Worm (Caenorhabditis elegans) whole organism, L2 larva: Measurements from ENCODE around the gene lido-17.

ENCODE experiments used
- C34F6.9 ChIP-seq: fragments of 150-350 bp; optimal IDR thresholded peaks from 2 replicates; lab custom pipeline; 2014; ENCODE audit warnings: missing biosample characterization, missing genetic modification characterization
- F13H6.1 ChIP-seq: sonication (generic microtip); optimal IDR thresholded peaks from 2 replicates; lab custom pipeline; 2016; ENCODE audit warnings: missing genetic modification characterization, missing compliant biosample characterization
- R02D3.7 ChIP-seq: fragments of 150-350 bp; optimal IDR thresholded peaks from 2 replicates; lab custom pipeline; 2014; ENCODE audit warnings: missing biosample characterization, missing genetic modification characterization
- Y55F3AM.14 ChIP-seq: fragments of 200-800 bp; sonication (Bioruptor generic); optimal IDR thresholded peaks from 2 replicates; lab custom pipeline; 2018; ENCODE audit warnings: mild to moderate bottlenecking, missing genetic modification characterization, missing compliant biosample characterization
- ZK546.5 ChIP-seq: sonication (generic microtip); optimal IDR thresholded peaks from 2 replicates; lab custom pipeline; 2017; ENCODE audit warnings: missing biosample characterization, missing genetic modification characterization
- alr-1 ChIP-seq: fragments of 150-350 bp; optimal IDR thresholded peaks from 2 replicates; lab custom pipeline; 2014; ENCODE audit warnings: missing biosample characterization, missing genetic modification characterization
- aly-2 ChIP-seq: fragments of 150-350 bp; optimal IDR thresholded peaks from 2 replicates; lab custom pipeline; 2014; ENCODE audit warnings: missing biosample characterization, missing genetic modification characterization
- blmp-1 ChIP-seq: sonication (generic microtip); optimal IDR thresholded peaks from 2 replicates; lab custom pipeline; 2017; ENCODE audit warnings: missing genetic modification characterization, mild to moderate bottlenecking, missing compliant biosample characterization, antibody characterized with exemption, moderate library complexity; ENCODE audit not compliant: insufficient read depth
- ceh-16 ChIP-seq: fragments of 150-350 bp; optimal IDR thresholded peaks from 2 replicates; lab custom pipeline; 2014; ENCODE audit warnings: missing biosample characterization, missing genetic modification characterization
- crh-2 ChIP-seq: sonication (generic microtip); optimal IDR thresholded peaks from 2 replicates; lab custom pipeline; 2017; ENCODE audit warnings: missing biosample characterization, missing genetic modification characterization
- dmd-4 ChIP-seq: sonication (generic microtip); optimal IDR thresholded peaks from 2 replicates; lab custom pipeline; 2017; ENCODE audit warnings: missing biosample characterization, missing genetic modification characterization
- egl-27 ChIP-seq: sonication (generic microtip); optimal IDR thresholded peaks from 3 replicates; lab custom pipeline; 2017; ENCODE audit warnings: missing biosample characterization, missing genetic modification reagents, missing genetic modification characterization
- elt-3 ChIP-seq: sonication (generic microtip); optimal IDR thresholded peaks from 2 replicates; lab custom pipeline; 2017; ENCODE audit warnings: missing biosample characterization, missing genetic modification characterization
- fos-1 ChIP-seq: fragments of 150-350 bp; optimal IDR thresholded peaks from 2 replicates; lab custom pipeline; 2014; ENCODE audit warnings: missing biosample characterization, missing genetic modification characterization
- lin-11 ChIP-seq: fragments of 150-350 bp; sonication (generic microtip); optimal IDR thresholded peaks from 2 replicates; lab custom pipeline; 2014; ENCODE audit warnings: missing biosample characterization, missing genetic modification characterization, inconsistent platforms, mixed read lengths
- lin-13 ChIP-seq: fragments of 150-350 bp; optimal IDR thresholded peaks from 2 replicates; lab custom pipeline; 2014; ENCODE audit warnings: missing biosample characterization, missing genetic modification reagents, missing genetic modification characterization
- lsy-2 ChIP-seq, 2 experiments: fragments of 150-350 bp in 1 of 2; sonication (generic microtip) in 1 of 2; optimal IDR thresholded peaks; 2 replicates each; lab custom pipeline; 2014 to 2017; ENCODE audit warnings: missing biosample characterization in 2 of 2, missing genetic modification characterization in 2 of 2
- mab-5 ChIP-seq: fragments of 150-350 bp; optimal IDR thresholded peaks from 2 replicates; lab custom pipeline; 2014; ENCODE audit warnings: missing biosample characterization, missing genetic modification characterization
- mbf-1 ChIP-seq: sonication (generic microtip); optimal IDR thresholded peaks from 2 replicates; lab custom pipeline; 2017; ENCODE audit warnings: missing biosample characterization, missing genetic modification characterization
- mdl-1 ChIP-seq, 2 experiments: fragments of 150-350 bp in 1 of 2; sonication (generic microtip) in 1 of 2; optimal IDR thresholded peaks; 2 replicates each; lab custom pipeline; 2017; ENCODE audit warnings: missing biosample characterization in 2 of 2, missing genetic modification characterization in 2 of 2
- nhr-10 ChIP-seq: sonication (generic microtip); optimal IDR thresholded peaks from 2 replicates; lab custom pipeline; 2017; ENCODE audit warnings: missing biosample characterization, missing genetic modification characterization
- nhr-11 ChIP-seq: fragments of 150-350 bp; optimal IDR thresholded peaks from 2 replicates; lab custom pipeline; 2014; ENCODE audit warnings: missing biosample characterization, missing genetic modification characterization
- nhr-12 ChIP-seq: fragments of 150-350 bp; optimal IDR thresholded peaks from 2 replicates; lab custom pipeline; 2014; ENCODE audit warnings: missing biosample characterization, missing genetic modification characterization
- nhr-129 ChIP-seq: fragments of 150-350 bp; optimal IDR thresholded peaks from 2 replicates; lab custom pipeline; 2014; ENCODE audit warnings: missing biosample characterization, missing genetic modification characterization
- nhr-21 ChIP-seq: fragments of 150-350 bp; optimal IDR thresholded peaks from 2 replicates; lab custom pipeline; 2014; ENCODE audit warnings: missing biosample characterization, missing genetic modification characterization
- nhr-237 ChIP-seq: fragments of 150-350 bp; optimal IDR thresholded peaks from 2 replicates; lab custom pipeline; 2014; ENCODE audit warnings: missing biosample characterization, missing genetic modification characterization
- nhr-25 ChIP-seq: fragments of 150-350 bp; sonication (generic microtip); optimal IDR thresholded peaks from 3 replicates; lab custom pipeline; 2014; ENCODE audit warnings: missing biosample characterization, missing genetic modification characterization
- nhr-6 ChIP-seq: fragments of 150-350 bp; optimal IDR thresholded peaks from 2 replicates; lab custom pipeline; 2014; ENCODE audit warnings: missing biosample characterization, missing genetic modification characterization
- nhr-77 ChIP-seq: fragments of 150-350 bp; optimal IDR thresholded peaks from 2 replicates; lab custom pipeline; 2014; ENCODE audit warnings: missing biosample characterization, missing genetic modification characterization
- sem-4 ChIP-seq: fragments of 150-350 bp; optimal IDR thresholded peaks from 2 replicates; lab custom pipeline; 2014; ENCODE audit warnings: missing biosample characterization, missing genetic modification reagents, missing genetic modification characterization
- skn-1 ChIP-seq: sonication (generic microtip); optimal IDR thresholded peaks from 2 replicates; lab custom pipeline; 2017; ENCODE audit warnings: missing biosample characterization, missing genetic modification characterization
- sma-3 ChIP-seq: sonication (generic microtip); optimal IDR thresholded peaks from 2 replicates; lab custom pipeline; 2016; ENCODE audit warnings: missing genetic modification reagents, missing genetic modification characterization, missing compliant biosample characterization
- sma-9 ChIP-seq, 2 experiments: fragments of 150-350 bp in 1 of 2; sonication (generic microtip) in 1 of 2; optimal IDR thresholded peaks; 2 replicates each; lab custom pipeline; 2014 to 2016; ENCODE audit warnings: missing genetic modification characterization in 2 of 2, mild to moderate bottlenecking in 1 of 2, missing biosample characterization in 1 of 2, missing compliant biosample characterization in 1 of 2, missing genetic modification reagents in 1 of 2, moderate library complexity in 1 of 2
- snpc-4 ChIP-seq: fragments of 150-350 bp; optimal IDR thresholded peaks from 2 replicates; lab custom pipeline; 2014; ENCODE audit warnings: missing biosample characterization, missing genetic modification characterization
- unc-39 ChIP-seq: fragments of 150-350 bp; optimal IDR thresholded peaks from 2 replicates; lab custom pipeline; 2014; ENCODE audit warnings: missing biosample characterization, missing genetic modification characterization
- unc-55 ChIP-seq: fragments of 150-350 bp; sonication (generic microtip); optimal IDR thresholded peaks from 3 replicates; lab custom pipeline; 2014; ENCODE audit warnings: missing biosample characterization, missing genetic modification reagents, missing genetic modification characterization
- unc-62 ChIP-seq: fragments of 150-350 bp; optimal IDR thresholded peaks from 2 replicates; lab custom pipeline; 2014; ENCODE audit warnings: missing biosample characterization, missing genetic modification reagents, missing genetic modification characterization
- zag-1 ChIP-seq: fragments of 150-350 bp; optimal IDR thresholded peaks from 2 replicates; lab custom pipeline; 2014; ENCODE audit warnings: missing biosample characterization, missing genetic modification characterization
- ztf-11 ChIP-seq: sonication (generic microtip); optimal IDR thresholded peaks from 2 replicates; lab custom pipeline; 2017; ENCODE audit warnings: missing biosample characterization, missing genetic modification characterization
- ztf-4 ChIP-seq: fragments of 150-350 bp; optimal IDR thresholded peaks from 2 replicates; lab custom pipeline; 2014; ENCODE audit warnings: missing biosample characterization, missing genetic modification characterization

Gene lido-17

ce11 chrII:9358230-9358629 lies 34.4 kb downstream of the lido-17 start, which contains the start of gene mel-11:
Gene mel-11, plus strand, starts transcription at chrII:9358530.
- TF ChIP-seq fos-1 (tag; lab: Kevin White, UChicago) (no peak), ZK546.5 (tag; lab: Kevin White, UChicago) (no peak), nhr-25 (tag; lab: Kevin White, UChicago) (no peak), dmd-4 (no peak), C34F6.9 (no peak), sma-9 (GFP tag; optimal IDR thresholded peaks at IDR 0.05; lab: Kevin White, UChicago) (no peak), sma-9 (tag; optimal IDR thresholded peaks at IDR 0.05; lab: Kevin White, UChicago) (no peak), R02D3.7 (tag; lab: Kevin White, UChicago) (no peak), snpc-4 (tag; lab: Kevin White, UChicago) (no peak), nhr-6 (tag; lab: Kevin White, UChicago) (no peak), nhr-10 (tag; lab: Kevin White, UChicago) (no peak), skn-1 (tag; lab: Kevin White, UChicago) (no peak), aly-2 (no peak), nhr-12 (tag; lab: Kevin White, UChicago) (no peak), mdl-1 (tag; optimal IDR thresholded peaks at IDR 0.05; lab: Kevin White, UChicago) (no peak), unc-62 (GFP tag; lab: Kevin White, UChicago) (no peak), sem-4 (tag; lab: Kevin White, UChicago) (no peak)

- TF ChIP-seq sma-9 (GFP tag; optimal IDR thresholded peaks at IDR 0.05; lab: Kevin White, UChicago) (peak; percentile 84), sma-9 (tag; optimal IDR thresholded peaks at IDR 0.05; lab: Kevin White, UChicago) (no peak), sem-4 (tag; lab: Kevin White, UChicago) (peak; percentile 57), mdl-1 (tag; optimal IDR thresholded peaks at IDR 0.05; lab: Kevin White, UChicago) (peak; percentile 44 to 58), sma-3 (GFP tag; lab: Kevin White, UChicago) (peak; percentile 38), fos-1 (tag; lab: Kevin White, UChicago) (peak; percentile 45), nhr-21 (tag; lab: Kevin White, UChicago) (peak; percentile 37), egl-27 (tag; lab: Kevin White, UChicago) (peak; percentile 75), ztf-4 (tag; lab: Kevin White, UChicago) (no peak), zag-1 (tag; lab: Kevin White, UChicago) (peak; percentile 17), alr-1 (tag; lab: Kevin White, UChicago) (no peak), F13H6.1 (tag; lab: Kevin White, UChicago) (peak; percentile 72), C34F6.9 (peak; percentile 52), nhr-12 (tag; lab: Kevin White, UChicago) (no peak), lsy-2 (tag; optimal IDR thresholded peaks at IDR 0.05; lab: Kevin White, UChicago) (peak in 1 of 2 experiments; percentile 60), nhr-11 (tag; lab: Kevin White, UChicago) (no peak), blmp-1 (tag; lab: Kevin White, UChicago) (peak; percentile 58), unc-55 (GFP tag; lab: Kevin White, UChicago) (peak; percentile 51), crh-2 (tag; lab: Kevin White, UChicago) (peak; percentile 28), nhr-129 (peak; percentile 75), nhr-25 (tag; lab: Kevin White, UChicago) (peak; percentile 38), nhr-77 (no peak)
Observed at ce11 chrII:9356723-9357122, 35.9 kb downstream of the lido-17 start.

- TF ChIP-seq unc-62 (GFP tag; lab: Kevin White, UChicago) (no peak), nhr-6 (tag; lab: Kevin White, UChicago) (no peak), egl-27 (tag; lab: Kevin White, UChicago) (no peak), nhr-77 (no peak), alr-1 (tag; lab: Kevin White, UChicago) (no peak), lsy-2 (tag; optimal IDR thresholded peaks at IDR 0.05; lab: Kevin White, UChicago) (peak in 1 of 2 experiments; percentile 47), C34F6.9 (peak; percentile 38), ceh-16 (tag; lab: Kevin White, UChicago) (no peak), R02D3.7 (tag; lab: Kevin White, UChicago) (peak; percentile 40), unc-55 (GFP tag; lab: Kevin White, UChicago) (peak; percentile 57)
Observed at ce11 chrII:9352669-9353068, 40.0 kb downstream of the lido-17 start, which contains the start of the genes sdhb-1 and cup-15. Gene sdhb-1, minus strand, starts transcription at chrII:9352731. Gene cup-15, plus strand, starts transcription at chrII:9353000.

- no peak for TF ChIP-seq nhr-11 (tag; lab: Kevin White, UChicago)
- TF ChIP-seq unc-55 (GFP tag; lab: Kevin White, UChicago) = no peak
- TF ChIP-seq lin-13 = no peak
- TF ChIP-seq mbf-1 (tag; lab: Kevin White, UChicago) = no peak
- no peak for TF ChIP-seq mab-5 (tag; lab: Kevin White, UChicago)
- no peak for TF ChIP-seq nhr-237
- no peak for TF ChIP-seq aly-2
- no peak for TF ChIP-seq fos-1 (tag; lab: Kevin White, UChicago)
- no peak for TF ChIP-seq elt-3 (tag; lab: Kevin White, UChicago)
- no peak for TF ChIP-seq alr-1 (tag; lab: Kevin White, UChicago)
- no peak for TF ChIP-seq nhr-10 (tag; lab: Kevin White, UChicago)
- TF ChIP-seq nhr-6 (tag; lab: Kevin White, UChicago) = no peak
- no peak for TF ChIP-seq unc-39 (tag; lab: Kevin White, UChicago)
- no peak for TF ChIP-seq blmp-1 (tag; lab: Kevin White, UChicago)
- no peak for TF ChIP-seq nhr-77
- no peak for TF ChIP-seq mdl-1 (tag; optimal IDR thresholded peaks at IDR 0.05; lab: Kevin White, UChicago)
- no peak for TF ChIP-seq ztf-11 (tag; lab: Kevin White, UChicago)
- TF ChIP-seq ztf-4 (tag; lab: Kevin White, UChicago) = no peak
- TF ChIP-seq Y55F3AM.14 (GFP tag; lab: Kevin White, UChicago) = no peak
- no peak for TF ChIP-seq lin-11
Observed at ce11 chrII:9347444-9347843, 45.2 kb downstream of the lido-17 start.
